Fruit fly (Drosophila melanogaster) whole organism, prepupa: ENCODE results near the gene CG8135.

Experiments
- Blimp-1 ChIP-seq: fragments of 200-800 bp; sonication (Bioruptor generic); optimal IDR thresholded peaks from 3 replicates; lab custom pipeline; 2017; ENCODE audit warnings: missing biosample characterization, missing genetic modification characterization, mild to moderate bottlenecking, moderate library complexity, missing genetic modification reagents
- CG10669 ChIP-seq: fragments of 200-800 bp; sonication (Bioruptor generic); optimal IDR thresholded peaks from 3 replicates; lab custom pipeline; 2018; ENCODE audit warnings: missing biosample characterization, mild to moderate bottlenecking, missing genetic modification characterization, moderate library complexity
- CG11902 ChIP-seq: fragments of 200-800 bp; sonication (Bioruptor generic); optimal IDR thresholded peaks from 3 replicates; lab custom pipeline; 2016; ENCODE audit warnings: missing biosample characterization, missing genetic modification characterization
- CG15336 ChIP-seq: fragments of 200-800 bp; sonication (Bioruptor generic); IDR thresholded peaks from 2 replicates; pipeline ENCODE4 v1.3.6; 2022; ENCODE audit warnings: missing biosample characterization, missing genetic modification characterization
- CG1621 ChIP-seq: fragments of 200-800 bp; sonication (Bioruptor generic); optimal IDR thresholded peaks from 3 replicates; lab custom pipeline; 2018; ENCODE audit warnings: missing biosample characterization, mild to moderate bottlenecking, missing genetic modification characterization
- CG16779 ChIP-seq: fragments of 200-800 bp; sonication (Bioruptor generic); optimal IDR thresholded peaks from 3 replicates; lab custom pipeline; 2017; ENCODE audit warnings: missing biosample characterization, mild to moderate bottlenecking, missing genetic modification characterization
- CG32006 ChIP-seq: fragments of 200-800 bp; sonication (Bioruptor generic); optimal IDR thresholded peaks from 3 replicates; lab custom pipeline; 2017; ENCODE audit warnings: missing biosample characterization, mild to moderate bottlenecking, missing genetic modification characterization
- CG34406 ChIP-seq: fragments of 200-800 bp; sonication (Bioruptor generic); optimal IDR thresholded peaks from 3 replicates; lab custom pipeline; 2016; ENCODE audit warnings: missing biosample characterization, missing genetic modification characterization
- CG4318 ChIP-seq: fragments of 200-800 bp; sonication (Bioruptor generic); optimal IDR thresholded peaks from 3 replicates; lab custom pipeline; 2017; ENCODE audit warnings: missing biosample characterization, mild to moderate bottlenecking, missing genetic modification characterization
- CG6163 ChIP-seq: fragments of 200-800 bp; sonication (Bioruptor generic); IDR thresholded peaks from 3 replicates; pipeline ENCODE4 v1.3.6; 2022; ENCODE audit warnings: missing biosample characterization, missing genetic modification characterization
- CG6808 ChIP-seq: fragments of 200-800 bp; sonication (Bioruptor generic); optimal IDR thresholded peaks from 3 replicates; lab custom pipeline; 2017; ENCODE audit warnings: missing biosample characterization, missing genetic modification characterization, mild to moderate bottlenecking, moderate library complexity, missing genetic modification reagents
- CG8119 ChIP-seq: fragments of 200-800 bp; sonication (Bioruptor generic); IDR thresholded peaks from 3 replicates; pipeline ENCODE4 v1.3.6; 2022; ENCODE audit warnings: missing biosample characterization, missing genetic modification characterization
- CG8632 ChIP-seq: fragments of 200-800 bp; sonication (Bioruptor generic); optimal IDR thresholded peaks from 3 replicates; lab custom pipeline; 2016; ENCODE audit warnings: missing biosample characterization, missing genetic modification characterization
- CG9139 ChIP-seq: fragments of 200-800 bp; sonication (Bioruptor generic); optimal IDR thresholded peaks from 3 replicates; lab custom pipeline; 2017; ENCODE audit warnings: missing biosample characterization, mild to moderate bottlenecking, missing genetic modification characterization
- Eip75B ChIP-seq: fragments of 200-800 bp; sonication (Bioruptor generic); optimal IDR thresholded peaks from 3 replicates; lab custom pipeline; 2016; ENCODE audit warnings: missing biosample characterization, missing genetic modification characterization
- Eip78C ChIP-seq: fragments of 200-800 bp; sonication (Bioruptor generic); peaks from one replicate; lab custom pipeline; 2016; ENCODE audit warnings: missing biosample characterization, missing genetic modification characterization
- Gug ChIP-seq: fragments of 200-800 bp; sonication (Bioruptor generic); IDR thresholded peaks from 2 replicates; pipeline ENCODE4 v1.3.6; 2022; ENCODE audit warnings: missing biosample characterization, missing genetic modification characterization
- Hr39 ChIP-seq: fragments of 200-800 bp; sonication (Bioruptor generic); optimal IDR thresholded peaks from 2 replicates; lab custom pipeline; 2016; ENCODE audit warnings: missing biosample characterization, missing genetic modification characterization
- Smox ChIP-seq: fragments of 200-800 bp; sonication (Bioruptor generic); optimal IDR thresholded peaks from 3 replicates; lab custom pipeline; 2016; ENCODE audit warnings: missing biosample characterization, missing genetic modification characterization
- Sox102F ChIP-seq: fragments of 200-800 bp; sonication (Bioruptor generic); optimal IDR thresholded peaks from 2 replicates; lab custom pipeline; 2016; ENCODE audit warnings: missing biosample characterization, mild to moderate bottlenecking, missing genetic modification characterization
- Sox14 ChIP-seq: fragments of 200-800 bp; sonication (Bioruptor generic); optimal IDR thresholded peaks from 3 replicates; lab custom pipeline; 2016; ENCODE audit warnings: missing biosample characterization, missing genetic modification characterization
- acj6 ChIP-seq: fragments of 200-800 bp; sonication (Bioruptor generic); optimal IDR thresholded peaks from 3 replicates; lab custom pipeline; 2016; ENCODE audit warnings: missing biosample characterization, missing genetic modification characterization
- dac ChIP-seq: fragments of 200-800 bp; sonication (Bioruptor generic); optimal IDR thresholded peaks from 2 replicates; lab custom pipeline; 2017; ENCODE audit warnings: missing biosample characterization, mild to moderate bottlenecking, missing genetic modification characterization
- dsx ChIP-seq: fragments of 200-800 bp; optimal IDR thresholded peaks from 3 replicates; lab custom pipeline; 2019; ENCODE audit warnings: missing biosample characterization, mild to moderate bottlenecking, missing genetic modification characterization, moderate library complexity; ENCODE audit not compliant: poor library complexity, severe bottlenecking
- eg ChIP-seq: fragments of 200-800 bp; sonication (Bioruptor generic); IDR thresholded peaks from 3 replicates; pipeline ENCODE4 v1.3.6; 2022; ENCODE audit warnings: missing biosample characterization, missing genetic modification characterization
- esn ChIP-seq: fragments of 200-800 bp; sonication (Bioruptor generic); optimal IDR thresholded peaks from 2 replicates; lab custom pipeline; 2016; ENCODE audit warnings: missing biosample characterization, mild to moderate bottlenecking, missing genetic modification characterization, moderate library complexity
- fd59A ChIP-seq: fragments of 200-800 bp; sonication (Bioruptor generic); optimal IDR thresholded peaks from 2 replicates; lab custom pipeline; 2017; ENCODE audit warnings: missing biosample characterization, mild to moderate bottlenecking, missing genetic modification characterization, missing genetic modification reagents
- fd85E ChIP-seq: fragments of 200-800 bp; sonication (Bioruptor generic); optimal IDR thresholded peaks from 3 replicates; lab custom pipeline; 2016; ENCODE audit warnings: missing biosample characterization, missing genetic modification characterization
- fkh ChIP-seq: fragments of 200-800 bp; sonication (Bioruptor generic); optimal IDR thresholded peaks from 3 replicates; lab custom pipeline; 2017; ENCODE audit warnings: missing biosample characterization, mild to moderate bottlenecking, missing genetic modification characterization, moderate library complexity
- lz ChIP-seq: fragments of 200-800 bp; sonication (Bioruptor generic); optimal IDR thresholded peaks from 3 replicates; lab custom pipeline; 2016; ENCODE audit warnings: missing biosample characterization, missing genetic modification characterization
- net ChIP-seq: fragments of 200-800 bp; sonication (Bioruptor generic); optimal IDR thresholded peaks from 3 replicates; lab custom pipeline; 2016; ENCODE audit warnings: missing biosample characterization, missing genetic modification characterization
- pdm3 ChIP-seq: fragments of 200-800 bp; sonication (Bioruptor generic); optimal IDR thresholded peaks from 3 replicates; lab custom pipeline; 2016; ENCODE audit warnings: missing biosample characterization, missing genetic modification characterization
- salr ChIP-seq, 2 experiments: fragments of 200-800 bp; sonication (Bioruptor generic); optimal IDR thresholded peaks; 3 replicates each; lab custom pipeline; 2016 to 2018; ENCODE audit warnings: missing biosample characterization in 2 of 2, missing genetic modification characterization in 2 of 2, mild to moderate bottlenecking in 1 of 2
- spab ChIP-seq: fragments of 200-800 bp; sonication (Bioruptor generic); optimal IDR thresholded peaks from 2 replicates; lab custom pipeline; 2017; ENCODE audit warnings: missing biosample characterization, mild to moderate bottlenecking, missing genetic modification characterization, missing genetic modification reagents
- ss ChIP-seq, 2 experiments: fragments of 200-800 bp; sonication (Bioruptor generic); optimal IDR thresholded peaks; 2 replicates in 1 of 2; 3 replicates in 1 of 2; lab custom pipeline; 2017 to 2018; ENCODE audit warnings: mild to moderate bottlenecking in 2 of 2, missing biosample characterization in 2 of 2, missing genetic modification characterization in 2 of 2, moderate library complexity in 1 of 2
- svp ChIP-seq: fragments of 200-800 bp; sonication (Bioruptor generic); peaks from one replicate; lab custom pipeline; 2016; ENCODE audit warnings: missing biosample characterization, missing genetic modification characterization
- topi ChIP-seq: fragments of 200-800 bp; sonication (Bioruptor generic); optimal IDR thresholded peaks from 3 replicates; lab custom pipeline; 2016; ENCODE audit warnings: missing biosample characterization, missing genetic modification characterization
- vri ChIP-seq: fragments of 200-800 bp; sonication (Bioruptor generic); optimal IDR thresholded peaks from 3 replicates; lab custom pipeline; 2016; ENCODE audit warnings: missing biosample characterization, mild to moderate bottlenecking, missing genetic modification characterization

Gene CG8135

dm6 chr3R:9436358-9436972, 32.3 kb downstream of the CG8135 start:
- TF ChIP-seq Sox14 (GFP tag; lab: Kevin White, UChicago) (no peak), spab (GFP tag; lab: Kevin White, UChicago) (no peak), CG15336 (GFP tag; lab: Robert Waterston, UW) (peak; percentile 23; the same call in 1 of the 2 replicates), CG9139 (no peak), Blimp-1 (GFP tag; lab: Kevin White, UChicago) (no peak), fkh (GFP tag; lab: Kevin White, UChicago) (peak; percentile 63), Eip75B (GFP tag; lab: Kevin White, UChicago) (no peak), salr (GFP tag; optimal IDR thresholded peaks at IDR 0.05; lab: Kevin White, UChicago) (no peak), eg (GFP tag; lab: Robert Waterston, UW) (peak; percentile 46; the same call in 2 of the 3 replicates), pdm3 (GFP tag; lab: Kevin White, UChicago) (no peak), CG6163 (0 out of 3 replicates have a peak, but pooled peaks have one; percentile 12), CG8119 (GFP tag; lab: Robert Waterston, UW) (0 out of 3 replicates have a peak, but pooled peaks have one; percentile 17), dac (GFP tag; lab: Kevin White, UChicago) (no peak), topi (GFP tag; lab: Kevin White, UChicago) (no peak), CG34406 (GFP tag; lab: Kevin White, UChicago) (no peak), svp (GFP tag; lab: Kevin White, UChicago) (peak; percentile 61), CG11902 (no peak), Eip78C (GFP tag; lab: Kevin White, UChicago) (no peak), vri (GFP tag; lab: Kevin White, UChicago) (peak; percentile 80), lz (no peak)

- TF ChIP-seq Smox (GFP tag; lab: Kevin White, UChicago), result no peak
- TF ChIP-seq dsx (GFP tag; lab: Kevin White, UChicago), result no peak
- TF ChIP-seq, all 60 proteins: peak for 0
Measured at dm6 chr3R:9437618-9438017, 33.4 kb downstream of the CG8135 start.

DNA sequence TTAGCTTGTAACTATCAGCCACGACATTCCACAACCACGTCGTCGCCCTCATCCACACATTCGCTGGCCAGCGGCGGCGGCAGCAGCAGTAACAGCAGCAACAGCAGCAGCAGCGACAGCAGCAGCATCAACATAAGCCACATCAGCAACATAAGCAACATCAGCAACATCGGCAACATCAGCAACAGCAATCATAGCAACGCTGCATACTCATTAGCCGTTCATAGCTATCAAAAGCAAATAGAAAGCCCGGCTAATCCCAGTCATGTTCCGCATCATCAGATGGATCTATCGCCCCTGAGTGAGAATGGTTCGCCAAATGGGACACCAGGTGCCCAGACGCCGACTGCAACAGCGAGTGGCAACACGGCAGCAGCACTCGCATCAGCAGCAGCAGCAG, 36.9 kb downstream of the CG8135 start:
- TF ChIP-seq CG32006 (GFP tag; lab: Kevin White, UChicago) (no peak), topi (GFP tag; lab: Kevin White, UChicago) (no peak), CG4318 (GFP tag; lab: Kevin White, UChicago) (no peak), vri (GFP tag; lab: Kevin White, UChicago) (no peak), Gug (no peak), CG16779 (tag; lab: Kevin White, UChicago) (no peak), CG8632 (no peak), CG10669 (GFP tag; lab: Kevin White, UChicago) (no peak), fd85E (no peak), esn (GFP tag; lab: Kevin White, UChicago) (no peak), Sox102F (GFP tag; lab: Kevin White, UChicago) (no peak), CG8119 (GFP tag; lab: Robert Waterston, UW) (no peak), CG15336 (GFP tag; lab: Robert Waterston, UW) (no peak), spab (GFP tag; lab: Kevin White, UChicago) (no peak), CG6808 (no peak), CG1621 (tag; lab: Kevin White, UChicago) (no peak)

- TF ChIP-seq Eip78C (GFP tag; lab: Kevin White, UChicago), result no peak
- no peak for TF ChIP-seq Hr39 (GFP tag; lab: Kevin White, UChicago)
- no peak for TF ChIP-seq fd85E
- no peak for TF ChIP-seq CG34406 (GFP tag; lab: Kevin White, UChicago)
- no peak for TF ChIP-seq net (GFP tag; lab: Kevin White, UChicago)
- TF ChIP-seq CG16779 (tag; lab: Kevin White, UChicago), result no peak
- no peak for TF ChIP-seq CG10669 (GFP tag; lab: Kevin White, UChicago)
- TF ChIP-seq ss (GFP tag; optimal IDR thresholded peaks at IDR 0.05; lab: Kevin White, UChicago), result no peak
- no peak for TF ChIP-seq acj6 (GFP tag; lab: Kevin White, UChicago)
- TF ChIP-seq Smox (GFP tag; lab: Kevin White, UChicago), result no peak
- no peak for TF ChIP-seq Gug
- TF ChIP-seq fd59A (GFP tag; lab: Kevin White, UChicago), result no peak
Measured at dm6 chr3R:9441996-9442395, 37.8 kb downstream of the CG8135 start.
